Fruit fly (Drosophila melanogaster) whole organism, embryonic: Measurements from ENCODE around the gene CG33346.

Experiments used
- Atf-2 ChIP-seq: fragments of 200-800 bp; sonication (Bioruptor generic); optimal IDR thresholded peaks from 2 replicates; lab custom pipeline; 2016; ENCODE audit warnings: missing biosample characterization, missing genetic modification characterization
- Blimp-1 ChIP-seq: fragments of 200-800 bp; sonication (Bioruptor generic); optimal IDR thresholded peaks from 3 replicates; lab custom pipeline; 2018; ENCODE audit warnings: missing biosample characterization, missing genetic modification characterization, mild to moderate bottlenecking, moderate library complexity, missing genetic modification reagents
- C15 ChIP-seq: fragments of 200-800 bp; sonication (Bioruptor generic); IDR thresholded peaks from 3 replicates; pipeline ENCODE4 v1.3.6; 2022; ENCODE audit warnings: missing biosample characterization, missing genetic modification characterization
- CG10462 ChIP-seq: fragments of 200-800 bp; sonication (Bioruptor generic); optimal IDR thresholded peaks from 2 replicates; lab custom pipeline; 2016; ENCODE audit warnings: missing biosample characterization, missing genetic modification characterization
- CG11723 ChIP-seq: fragments of 200-800 bp; sonication (Bioruptor generic); optimal IDR thresholded peaks from 2 replicates; lab custom pipeline; 2017; ENCODE audit warnings: missing biosample characterization, mild to moderate bottlenecking, missing genetic modification characterization
- CG12219 ChIP-seq: fragments of 200-800 bp; sonication (Bioruptor generic); optimal IDR thresholded peaks from 3 replicates; lab custom pipeline; 2018; ENCODE audit warnings: missing biosample characterization, mild to moderate bottlenecking, missing genetic modification characterization
- CG13123 ChIP-seq: fragments of 200-800 bp; sonication (Bioruptor generic); optimal IDR thresholded peaks from 2 replicates; lab custom pipeline; 2016; ENCODE audit warnings: missing biosample characterization, missing genetic modification characterization
- CG13296 ChIP-seq: fragments of 200-800 bp; sonication (Bioruptor generic); optimal IDR thresholded peaks from 3 replicates; lab custom pipeline; 2018; ENCODE audit warnings: missing biosample characterization, mild to moderate bottlenecking, missing genetic modification characterization
- CG17359 ChIP-seq: fragments of 200-800 bp; sonication (Bioruptor generic); optimal IDR thresholded peaks from 3 replicates; lab custom pipeline; 2018; ENCODE audit warnings: missing biosample characterization, mild to moderate bottlenecking, missing genetic modification characterization, moderate library complexity
- CG17912 ChIP-seq: fragments of 200-800 bp; sonication (Bioruptor generic); optimal IDR thresholded peaks from 2 replicates; lab custom pipeline; 2018; ENCODE audit warnings: missing biosample characterization, mild to moderate bottlenecking, missing genetic modification characterization
- CG3163 ChIP-seq: fragments of 200-800 bp; sonication (Bioruptor generic); optimal IDR thresholded peaks from 3 replicates; lab custom pipeline; 2016; ENCODE audit warnings: missing biosample characterization, missing genetic modification characterization
- CG33213 ChIP-seq: fragments of 200-800 bp; sonication (Bioruptor generic); optimal IDR thresholded peaks from 3 replicates; lab custom pipeline; 2016; ENCODE audit warnings: missing biosample characterization, missing genetic modification characterization
- CG3995 ChIP-seq: fragments of 200-800 bp; sonication (Bioruptor generic); optimal IDR thresholded peaks from 3 replicates; lab custom pipeline; 2016; ENCODE audit warnings: missing biosample characterization, missing genetic modification characterization
- CG7357 ChIP-seq: fragments of 200-800 bp; sonication (Bioruptor generic); IDR thresholded peaks from 3 replicates; pipeline ENCODE4 v1.3.6; 2022; ENCODE audit warnings: missing biosample characterization, missing genetic modification characterization
- CG8388 ChIP-seq: fragments of 200-800 bp; sonication (Bioruptor generic); optimal IDR thresholded peaks from 2 replicates; lab custom pipeline; 2019; ENCODE audit warnings: missing biosample characterization, mild to moderate bottlenecking, missing genetic modification characterization, moderate library complexity
- CG9797 ChIP-seq: fragments of 200-800 bp; sonication (Bioruptor generic); optimal IDR thresholded peaks from 3 replicates; lab custom pipeline; 2018; ENCODE audit warnings: missing biosample characterization, mild to moderate bottlenecking, missing genetic modification characterization
- Dbx ChIP-seq: fragments of 200-800 bp; sonication (Bioruptor generic); IDR thresholded peaks from 3 replicates; pipeline ENCODE4 v1.3.6; 2022; ENCODE audit warnings: missing biosample characterization, missing genetic modification characterization
- Drgx ChIP-seq: fragments of 200-800 bp; sonication (Bioruptor generic); IDR thresholded peaks from 2 replicates; pipeline ENCODE4 v1.3.6; 2022; ENCODE audit warnings: missing biosample characterization, missing genetic modification characterization
- ERR ChIP-seq: fragments of 200-800 bp; sonication (Bioruptor generic); optimal IDR thresholded peaks from 2 replicates; lab custom pipeline; 2016; ENCODE audit warnings: missing biosample characterization, missing genetic modification characterization
- HLH4C ChIP-seq: fragments of 200-800 bp; sonication (Bioruptor generic); IDR thresholded peaks from 3 replicates; pipeline ENCODE4 v1.3.6; 2022; ENCODE audit warnings: missing biosample characterization, missing genetic modification characterization; ENCODE audit not compliant: partially characterized antibody
- Hand ChIP-seq: fragments of 200-800 bp; sonication (Bioruptor generic); optimal IDR thresholded peaks from 2 replicates; lab custom pipeline; 2017; ENCODE audit warnings: mild to moderate bottlenecking, missing biosample characterization, missing genetic modification reagents, missing genetic modification characterization
- Hmr ChIP-seq: fragments of 200-800 bp; sonication (Bioruptor generic); optimal IDR thresholded peaks from 3 replicates; lab custom pipeline; 2017; ENCODE audit warnings: mild to moderate bottlenecking, missing biosample characterization, missing genetic modification reagents, missing genetic modification characterization
- Jarid2 ChIP-seq: fragments of 200-800 bp; sonication (Bioruptor generic); optimal IDR thresholded peaks from 3 replicates; lab custom pipeline; 2017; ENCODE audit warnings: mild to moderate bottlenecking, missing biosample characterization, missing genetic modification reagents, missing genetic modification characterization
- Med ChIP-seq: fragments of 200-800 bp; sonication (Bioruptor generic); peaks from one replicate; lab custom pipeline; 2016; ENCODE audit warnings: missing biosample characterization, missing genetic modification characterization, mild to moderate bottlenecking, inconsistent platforms, moderate library complexity
- Sry-δ ChIP-seq: fragments of 200-800 bp; sonication (Bioruptor generic); optimal IDR thresholded peaks from 2 replicates; lab custom pipeline; 2016; ENCODE audit warnings: missing biosample characterization, missing genetic modification characterization
- Trl ChIP-seq, 3 experiments: fragments of >200 bp in 2 of 3; fragments of 200-800 bp in 1 of 3; sonication (Bioruptor generic) in 1 of 3; optimal IDR thresholded peaks; 2 replicates in 1 of 3; 3 replicates in 2 of 3; lab custom pipeline; 2016 to 2017; ENCODE audit warnings: missing biosample characterization in 1 of 3, missing genetic modification characterization in 1 of 3
- aop ChIP-seq: fragments of 200-800 bp; sonication (Bioruptor generic); IDR thresholded peaks from 2 replicates; pipeline ENCODE4 v1.3.6; 2022; ENCODE audit warnings: missing biosample characterization, missing genetic modification characterization
- az2 ChIP-seq: fragments of 200-800 bp; sonication (Bioruptor generic); optimal IDR thresholded peaks from 3 replicates; lab custom pipeline; 2016; ENCODE audit warnings: missing biosample characterization, missing genetic modification characterization
- cato ChIP-seq: fragments of 200-800 bp; sonication (Bioruptor generic); optimal IDR thresholded peaks from 2 replicates; lab custom pipeline; 2016; ENCODE audit warnings: missing biosample characterization, missing genetic modification characterization, borderline replicate concordance
- corto ChIP-seq: fragments of 200-800 bp; sonication (Bioruptor generic); optimal IDR thresholded peaks from 2 replicates; lab custom pipeline; 2016; ENCODE audit warnings: missing biosample characterization, mild to moderate bottlenecking, missing genetic modification characterization, moderate library complexity
- dati ChIP-seq: fragments of 200-800 bp; sonication (Bioruptor generic); IDR thresholded peaks from 2 replicates; pipeline ENCODE4 v1.3.6; 2022; ENCODE audit warnings: missing biosample characterization, missing genetic modification characterization
- dpn ChIP-seq, 2 experiments: fragments of 200-800 bp; sonication (Bioruptor generic); optimal IDR thresholded peaks; 3 replicates each; lab custom pipeline; 2016; ENCODE audit warnings: missing biosample characterization in 2 of 2, missing genetic modification characterization in 2 of 2
- fd102C ChIP-seq: fragments of 200-800 bp; sonication (Bioruptor generic); optimal IDR thresholded peaks from 2 replicates; lab custom pipeline; 2018; ENCODE audit warnings: missing biosample characterization, mild to moderate bottlenecking, missing genetic modification characterization, moderate library complexity
- gcm2 ChIP-seq: fragments of 200-800 bp; sonication (Bioruptor generic); optimal IDR thresholded peaks from 2 replicates; lab custom pipeline; 2016; ENCODE audit warnings: missing biosample characterization, missing genetic modification characterization
- gsb-n ChIP-seq: fragments of 200-800 bp; sonication (Bioruptor generic); optimal IDR thresholded peaks from 3 replicates; lab custom pipeline; 2018; ENCODE audit warnings: missing biosample characterization, mild to moderate bottlenecking, missing genetic modification characterization
- hbn ChIP-seq: fragments of 200-800 bp; sonication (Bioruptor generic); IDR thresholded peaks from 2 replicates; pipeline ENCODE4 v1.3.6; 2022; ENCODE audit warnings: missing biosample characterization, missing genetic modification characterization; ENCODE audit not compliant: partially characterized antibody
- insv ChIP-seq, 2 experiments: fragments of 200-800 bp; sonication (Bioruptor generic); optimal IDR thresholded peaks; 3 replicates each; lab custom pipeline; 2016 to 2018; ENCODE audit warnings: missing biosample characterization in 2 of 2, missing genetic modification characterization in 2 of 2
- jing ChIP-seq: fragments of 200-800 bp; sonication (Bioruptor generic); optimal IDR thresholded peaks from 2 replicates; lab custom pipeline; 2018; ENCODE audit warnings: missing biosample characterization, mild to moderate bottlenecking, missing genetic modification characterization
- kay ChIP-seq: fragments of 200-800 bp; sonication (Bioruptor generic); optimal IDR thresholded peaks from 2 replicates; lab custom pipeline; 2016; ENCODE audit warnings: missing biosample characterization, missing genetic modification characterization
- kni ChIP-seq: fragments of 200-800 bp; sonication (Bioruptor generic); optimal IDR thresholded peaks from 3 replicates; lab custom pipeline; 2017; ENCODE audit warnings: mild to moderate bottlenecking, missing biosample characterization, missing genetic modification reagents, missing genetic modification characterization
- maf-S ChIP-seq: fragments of 200-800 bp; sonication (Bioruptor generic); optimal IDR thresholded peaks from 2 replicates; lab custom pipeline; 2016; ENCODE audit warnings: missing biosample characterization, missing genetic modification characterization
- mam ChIP-seq: fragments of 200-800 bp; sonication (Bioruptor generic); optimal IDR thresholded peaks from 3 replicates; lab custom pipeline; 2016; ENCODE audit warnings: missing biosample characterization, missing genetic modification characterization
- pan ChIP-seq, 4 experiments: fragments of >200 bp in 3 of 4; fragments of 200-800 bp in 1 of 4; sonication (Bioruptor generic) in 1 of 4; optimal IDR thresholded peaks in 3 of 4; IDR thresholded peaks in 1 of 4; 2 replicates each; pipeline versions ENCODE4 v1.3.6 to Lab custom; 2017 to 2022; ENCODE audit warnings: missing biosample characterization in 2 of 4, missing genetic modification characterization in 2 of 4, mixed read lengths in 1 of 4
- pfk ChIP-seq: fragments of 200-800 bp; sonication (Bioruptor generic); optimal IDR thresholded peaks from 2 replicates; lab custom pipeline; 2018; ENCODE audit warnings: missing biosample characterization, mild to moderate bottlenecking, missing genetic modification characterization, moderate library complexity
- salm ChIP-seq: fragments of 200-800 bp; sonication (Bioruptor generic); optimal IDR thresholded peaks from 2 replicates; lab custom pipeline; 2018; ENCODE audit warnings: missing biosample characterization, mild to moderate bottlenecking, missing genetic modification characterization
- sim ChIP-seq: fragments of 200-800 bp; sonication (Bioruptor generic); IDR thresholded peaks from 2 replicates; pipeline ENCODE4 v1.3.6; 2022; ENCODE audit warnings: missing biosample characterization, missing genetic modification characterization
- usp ChIP-seq: fragments of >200 bp; optimal IDR thresholded peaks from 2 replicates; lab custom pipeline; 2017; ENCODE audit warnings: missing biosample characterization, missing genetic modification characterization
- vnd ChIP-seq: fragments of 200-800 bp; sonication (Bioruptor generic); IDR thresholded peaks from 3 replicates; pipeline ENCODE4 v1.3.6; 2022; ENCODE audit warnings: missing biosample characterization, missing genetic modification characterization; ENCODE audit not compliant: partially characterized antibody
- wdn ChIP-seq: fragments of 200-800 bp; sonication (Bioruptor generic); IDR thresholded peaks from 2 replicates; pipeline ENCODE4 v1.3.6; 2022; ENCODE audit warnings: missing biosample characterization, missing genetic modification characterization

The CG33346 gene

DNA sequence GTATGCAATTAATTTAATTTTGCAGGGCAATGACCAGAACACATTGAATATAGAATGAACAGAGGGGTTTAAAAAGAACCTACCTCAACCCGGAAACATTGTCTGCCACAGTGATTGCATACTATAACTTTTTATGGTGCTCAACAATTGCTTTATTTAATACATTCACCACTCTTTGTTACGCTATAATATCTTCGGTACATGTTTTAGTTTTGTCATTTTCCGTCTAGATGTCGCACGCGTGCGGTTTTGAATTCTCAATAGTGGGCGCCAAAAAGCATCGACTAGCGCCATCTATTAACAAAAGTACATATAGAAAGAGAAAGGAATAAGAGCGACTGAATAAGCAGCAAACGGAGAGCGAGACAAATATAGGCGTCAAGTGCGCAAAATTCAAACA is 3.1 kb downstream of the CG33346 start (continued):
- peak in 1 of 2 experiments; percentile 65 for TF ChIP-seq insv (GFP tag; optimal IDR thresholded peaks at IDR 0.05; lab: Kevin White, UChicago)
- peak; percentile 72 for TF ChIP-seq jing
- TF ChIP-seq CG17912 (GFP tag; lab: Kevin White, UChicago) = peak; percentile 96
- peak; percentile 82 for TF ChIP-seq maf-S
- TF ChIP-seq kni = peak; percentile 55
- no peak for TF ChIP-seq corto
- peak; percentile 63 for TF ChIP-seq CG12219 (GFP tag; lab: Kevin White, UChicago)
- peak; percentile 99 for TF ChIP-seq Med
- TF ChIP-seq Trl (optimal IDR thresholded peaks at IDR 0.05; lab: Kevin White, UChicago) = no peak
- TF ChIP-seq Trl (GFP tag; optimal IDR thresholded peaks at IDR 0.05; lab: Kevin White, UChicago) = peak; percentile 95
- TF ChIP-seq Sry-δ (GFP tag; lab: Kevin White, UChicago) = peak; percentile 54
- TF ChIP-seq Atf-2 (GFP tag; lab: Kevin White, UChicago) = peak; percentile 89
- peak; percentile 90 for TF ChIP-seq Dbx
- TF ChIP-seq wdn = peak; percentile 41; the same call in 1 of the 2 replicates
- TF ChIP-seq CG9797 (GFP tag; lab: Kevin White, UChicago) = peak; percentile 1
- peak; percentile 56 for TF ChIP-seq Jarid2 (GFP tag; lab: Kevin White, UChicago)
- peak; percentile 51 for TF ChIP-seq CG10462
- TF ChIP-seq ERR (GFP tag; lab: Kevin White, UChicago) = no peak
- no peak for TF ChIP-seq usp
- TF ChIP-seq aop = peak; percentile 79
- peak; percentile 67 for TF ChIP-seq cato (GFP tag; lab: Kevin White, UChicago)
- TF ChIP-seq Hmr (GFP tag; lab: Kevin White, UChicago) = peak; percentile 84
- TF ChIP-seq CG17359 (tag; lab: Kevin White, UChicago) = peak; percentile 90
- no peak for TF ChIP-seq pan (optimal IDR thresholded peaks at IDR 0.05; lab: Kevin White, UChicago)
- TF ChIP-seq pan (GFP tag; optimal IDR thresholded peaks at IDR 0.05 in 1 of 2, IDR thresholded peaks at IDR 0.05 in 1 of 2) = peak in 1 of 2 experiments; percentile 88
- peak; percentile 89 for TF ChIP-seq mam (GFP tag; lab: Kevin White, UChicago)
- peak; percentile 92 for TF ChIP-seq az2 (GFP tag; lab: Kevin White, UChicago)
- TF ChIP-seq CG13123 = no peak
- peak; percentile 1 for TF ChIP-seq CG3995
- peak; percentile 75 for TF ChIP-seq CG3163 (GFP tag; lab: Kevin White, UChicago)
- peak; percentile 67; the same call in 1 of the 3 replicates for TF ChIP-seq CG7357 (GFP tag; lab: Robert Waterston, UW)
- TF ChIP-seq gcm2 = peak; percentile 24
- no peak for TF ChIP-seq sim
- TF ChIP-seq CG13296 (GFP tag; lab: Kevin White, UChicago) = peak; percentile 23
- peak; percentile 56 for TF ChIP-seq pfk (GFP tag; lab: Kevin White, UChicago)
- TF ChIP-seq fd102C (GFP tag; lab: Kevin White, UChicago) = peak; percentile 78
- TF ChIP-seq CG11723 (GFP tag; lab: Kevin White, UChicago) = peak; percentile 42
- TF ChIP-seq kay (GFP tag; lab: Kevin White, UChicago) = peak; percentile 55
- no peak for TF ChIP-seq salm (tag; lab: Kevin White, UChicago)
- no peak for TF ChIP-seq Hand (GFP tag; lab: Kevin White, UChicago)
- TF ChIP-seq dati (GFP tag; lab: Robert Waterston, UW) = 0 out of 2 replicates have a peak, but pooled peaks have one; percentile 35
- TF ChIP-seq hbn (GFP tag; lab: Robert Waterston, UW) = no peak
- TF ChIP-seq Drgx (GFP tag; lab: Robert Waterston, UW) = peak; percentile 57
- TF ChIP-seq C15 (GFP tag; lab: Robert Waterston, UW) = peak; percentile 63; the same call in 1 of the 3 replicates
- peak; percentile 69 for TF ChIP-seq gsb-n (tag; lab: Kevin White, UChicago)
- peak; percentile 89 to 91 for TF ChIP-seq dpn (GFP tag; optimal IDR thresholded peaks at IDR 0.05; lab: Kevin White, UChicago)
- TF ChIP-seq vnd (GFP tag; lab: Robert Waterston, UW) = no peak
- peak; percentile 61 for TF ChIP-seq CG8388 (GFP tag; lab: Kevin White, UChicago)
- peak; percentile 89 for TF ChIP-seq Blimp-1 (GFP tag; lab: Kevin White, UChicago)
- TF ChIP-seq HLH4C (GFP tag; lab: Robert Waterston, UW) = no peak
- peak; percentile 92 for TF ChIP-seq CG33213
